Fruit fly (Drosophila melanogaster): ENCODE results near the gene CG13685.

CG13685 gene

dm6 chr3L:7759835-7760780 lies 13.0 kb downstream of the CG13685 start, which contains the start of gene Hn:
Gene Hn, plus strand, starts transcription at chr3L:7760453.
- TF ChIP-seq Max (GFP tag; optimal IDR thresholded peaks at IDR 0.05) (no peak), tgo (GFP tag; IDR thresholded peaks at IDR 0.05) (no peak), CG16815 (GFP tag; optimal IDR thresholded peaks at IDR 0.05) (no peak), lbe (GFP tag; optimal IDR thresholded peaks at IDR 0.05) (no peak), CG34376 (GFP tag; optimal IDR thresholded peaks at IDR 0.05) (peak; percentile 86), Hmr (GFP tag; optimal IDR thresholded peaks at IDR 0.05) (peak; percentile 26), CG14050 (GFP tag; IDR thresholded peaks at IDR 0.05) (no peak), Aef1 (GFP tag; IDR thresholded peaks at IDR 0.05) (no peak), CG11085 (GFP tag; IDR thresholded peaks at IDR 0.05) (0 out of 2 replicates have a peak, but pooled peaks have one; percentile 29), klu (GFP tag; IDR thresholded peaks at IDR 0.05) (0 out of 2 replicates have a peak, but pooled peaks have one; percentile 21), zfh2 (GFP tag; optimal IDR thresholded peaks at IDR 0.05) (peak; percentile 4), caup (GFP tag; optimal IDR thresholded peaks at IDR 0.05; ENCODE audit: severe bottlenecking) (peak; percentile 4), luna (GFP tag; optimal IDR thresholded peaks at IDR 0.05) (peak; percentile 12), CG7963 (GFP tag; IDR thresholded peaks at IDR 0.05; ENCODE audit: partially characterized antibody) (no peak), CG14441 (GFP tag; IDR thresholded peaks at IDR 0.05) (no peak), sr (GFP tag; IDR thresholded peaks at IDR 0.05) (no peak), fu2 (GFP tag; optimal IDR thresholded peaks at IDR 0.05) (no peak), CG6765 (GFP tag; optimal IDR thresholded peaks at IDR 0.05) (no peak), CG14014 (GFP tag; IDR thresholded peaks at IDR 0.05) (peak; percentile 22; the same call in 1 of the 2 replicates), Med (GFP tag) (peak; percentile 83), stwl (tag; optimal IDR thresholded peaks at IDR 0.05) (no peak), Adf1 (GFP tag; IDR thresholded peaks at IDR 0.05) (peak; percentile 24; the same call in 1 of the 2 replicates), CG6791 (GFP tag; IDR thresholded peaks at IDR 0.05; ENCODE audit: partially characterized antibody) (no peak), MBD-R2 (GFP tag; IDR thresholded peaks at IDR 0.05) (0 out of 2 replicates have a peak, but pooled peaks have one; percentile 17), CG9817 (tag; optimal IDR thresholded peaks at IDR 0.05) (peak; percentile 23), CTCF (GFP tag; optimal IDR thresholded peaks at IDR 0.05) (no peak), CG34224 (GFP tag; IDR thresholded peaks at IDR 0.05; ENCODE audit: partially characterized antibody) (peak; percentile 20; the same call in 1 of the 3 replicates), Bdp1 (GFP tag; optimal IDR thresholded peaks at IDR 0.05) (no peak), ems (GFP tag; optimal IDR thresholded peaks at IDR 0.05) (no peak), CG2712 (tag; optimal IDR thresholded peaks at IDR 0.05) (no peak), MTF-1 (GFP tag; optimal IDR thresholded peaks at IDR 0.05; ENCODE audit: borderline replicate concordance) (no peak), vfl (GFP tag; optimal IDR thresholded peaks at IDR 0.05) (peak; percentile 1), oc (tag; optimal IDR thresholded peaks at IDR 0.05) (no peak), sens (GFP tag) (peak; percentile 76), CG3838 (GFP tag; optimal IDR thresholded peaks at IDR 0.05) (no peak), Myb (GFP tag; optimal IDR thresholded peaks at IDR 0.05) (peak; percentile 18), row (GFP tag; IDR thresholded peaks at IDR 0.05) (peak; percentile 39; the same call in 2 of the 3 replicates), sug (tag; optimal IDR thresholded peaks at IDR 0.05) (peak; percentile 96), CG12236 (GFP tag; optimal IDR thresholded peaks at IDR 0.05) (no peak), Hr78 (GFP tag; optimal IDR thresholded peaks at IDR 0.05) (no peak), CG2120 (GFP tag; optimal IDR thresholded peaks at IDR 0.05) (peak; percentile 78), pita (GFP tag; optimal IDR thresholded peaks at IDR 0.05) (no peak), CG42726 (GFP tag; IDR thresholded peaks at IDR 0.05; ENCODE audit: partially characterized antibody) (no peak), wor (GFP tag; IDR thresholded peaks at IDR 0.05) (no peak), lmd (GFP tag; IDR thresholded peaks at IDR 0.05) (peak; percentile 39; the same call in 1 of the 2 replicates), CG30403 (GFP tag; optimal IDR thresholded peaks at IDR 0.05) (peak; percentile 8), CG9932 (GFP tag; IDR thresholded peaks at IDR 0.05) (peak; percentile 80), ssp (GFP tag; IDR thresholded peaks at IDR 0.05) (no peak), NFAT (GFP tag; IDR thresholded peaks at IDR 0.05) (0 out of 2 replicates have a peak, but pooled peaks have one; percentile 45)
